Worm (Caenorhabditis elegans) whole organism, mixed stage, embryonic: Measurements from ENCODE around the gene cest-19.

Experiments
- blmp-1 ChIP-seq: fragments of 150-350 bp; optimal IDR thresholded peaks from 2 replicates; lab custom pipeline; 2014; ENCODE audit warnings: missing biosample characterization, missing genetic modification characterization
- ceh-83 ChIP-seq: fragments of 200-800 bp; sonication (Bioruptor generic); optimal IDR thresholded peaks from 2 replicates; lab custom pipeline; 2018; ENCODE audit warnings: mild to moderate bottlenecking, missing genetic modification characterization, missing compliant biosample characterization
- ces-1 ChIP-seq: fragments of 150-350 bp; optimal IDR thresholded peaks from 2 replicates; lab custom pipeline; 2014; ENCODE audit warnings: missing biosample characterization, missing genetic modification reagents, missing genetic modification characterization
- drap-1 ChIP-seq: fragments of 200-800 bp; sonication (Bioruptor generic); optimal IDR thresholded peaks from 3 replicates; lab custom pipeline; 2018; ENCODE audit warnings: mild to moderate bottlenecking, missing genetic modification characterization, missing compliant biosample characterization
- elt-1 ChIP-seq: sonication (generic microtip); optimal IDR thresholded peaks from 2 replicates; lab custom pipeline; 2017; ENCODE audit warnings: missing genetic modification characterization, mild to moderate bottlenecking, missing compliant biosample characterization, antibody characterized with exemption, moderate library complexity, borderline replicate concordance; ENCODE audit not compliant: insufficient read depth
- elt-3 ChIP-seq: fragments of 150-350 bp; optimal IDR thresholded peaks from 2 replicates; lab custom pipeline; 2014; ENCODE audit warnings: missing biosample characterization, missing genetic modification characterization
- ham-2 ChIP-seq: fragments of 200-800 bp; sonication (Bioruptor generic); optimal IDR thresholded peaks from 2 replicates; lab custom pipeline; 2018; ENCODE audit warnings: mild to moderate bottlenecking, missing genetic modification characterization, missing compliant biosample characterization
- lin-32 ChIP-seq: fragments of 200-800 bp; sonication (Bioruptor generic); optimal IDR thresholded peaks from 2 replicates; lab custom pipeline; 2018; ENCODE audit warnings: mild to moderate bottlenecking, missing genetic modification characterization, missing compliant biosample characterization
- lsy-2 ChIP-seq: fragments of 150-350 bp; optimal IDR thresholded peaks from 2 replicates; lab custom pipeline; 2014; ENCODE audit warnings: missing biosample characterization, missing genetic modification characterization
- mab-5 ChIP-seq: fragments of 150-350 bp; optimal IDR thresholded peaks from 2 replicates; lab custom pipeline; 2014; ENCODE audit warnings: missing biosample characterization, missing genetic modification characterization
- mep-1 ChIP-seq: fragments of 150-350 bp; optimal IDR thresholded peaks from 2 replicates; lab custom pipeline; 2017; ENCODE audit warnings: missing biosample characterization, missing genetic modification reagents, missing genetic modification characterization, inconsistent platforms
- mls-2 ChIP-seq: sonication (generic microtip); optimal IDR thresholded peaks from 2 replicates; lab custom pipeline; 2016; ENCODE audit warnings: mild to moderate bottlenecking, missing genetic modification characterization, moderate library complexity, missing compliant biosample characterization
- nhr-12 ChIP-seq: fragments of 150-350 bp; optimal IDR thresholded peaks from 2 replicates; lab custom pipeline; 2014; ENCODE audit warnings: missing biosample characterization, missing genetic modification characterization
- nhr-2 ChIP-seq: fragments of 150-350 bp; optimal IDR thresholded peaks from 2 replicates; lab custom pipeline; 2014; ENCODE audit warnings: missing biosample characterization, missing genetic modification characterization
- nhr-28 ChIP-seq: fragments of 150-350 bp; optimal IDR thresholded peaks from 2 replicates; lab custom pipeline; 2014; ENCODE audit warnings: missing biosample characterization, missing genetic modification characterization
- nhr-76 ChIP-seq: sonication (generic microtip); optimal IDR thresholded peaks from 2 replicates; lab custom pipeline; 2017; ENCODE audit warnings: missing biosample characterization, missing genetic modification characterization
- pha-4 ChIP-seq: fragments of 150-350 bp; optimal IDR thresholded peaks from 2 replicates; lab custom pipeline; 2018; ENCODE audit warnings: missing biosample characterization, missing genetic modification reagents, missing genetic modification characterization
- snpc-4 ChIP-seq: fragments of 150-350 bp; optimal IDR thresholded peaks from 2 replicates; lab custom pipeline; 2014; ENCODE audit warnings: missing biosample characterization, missing genetic modification characterization
- sptf-1 ChIP-seq: sonication (generic microtip); optimal IDR thresholded peaks from 2 replicates; lab custom pipeline; 2017; ENCODE audit warnings: mild to moderate bottlenecking, missing genetic modification characterization, moderate library complexity, missing compliant biosample characterization
- unc-120 ChIP-seq: sonication (generic microtip); optimal IDR thresholded peaks from 2 replicates; lab custom pipeline; 2017; ENCODE audit warnings: missing genetic modification characterization, missing compliant biosample characterization; ENCODE audit not compliant: poor library complexity, severe bottlenecking
- unc-62 ChIP-seq: fragments of 150-350 bp; optimal IDR thresholded peaks from 2 replicates; lab custom pipeline; 2014; ENCODE audit warnings: missing biosample characterization, missing genetic modification reagents, missing genetic modification characterization
- ztf-11 ChIP-seq: fragments of 150-350 bp; optimal IDR thresholded peaks from 2 replicates; lab custom pipeline; 2014; ENCODE audit warnings: missing biosample characterization, missing genetic modification characterization

cest-19 gene

ce11 chrX:7001933-7002332, 33.9 kb downstream of the cest-19 start:
- TF ChIP-seq mab-5 (tag; lab: Kevin White, UChicago) (no peak), ces-1 (GFP tag; lab: Kevin White, UChicago) (peak; percentile 15), ham-2 (GFP tag; lab: Kevin White, UChicago) (no peak), lsy-2 (tag; lab: Kevin White, UChicago) (no peak), elt-1 (tag; lab: Kevin White, UChicago) (no peak)

ce11 chrX:6996448-6996847, 39.4 kb downstream of the cest-19 start, which contains the start of the genes F01E11.20 and tsp-16:
F01E11.20 (minus strand) TSS chrX:6996548.
tsp-16 (minus strand) TSS chrX:6996620.
- TF ChIP-seq mls-2 (tag; lab: Kevin White, UChicago) (no peak), sptf-1 (tag; lab: Kevin White, UChicago) (no peak), nhr-28 (no peak), mab-5 (tag; lab: Kevin White, UChicago) (no peak), nhr-76 (tag; lab: Kevin White, UChicago) (no peak), snpc-4 (no peak), drap-1 (no peak), mep-1 (tag; lab: Kevin White, UChicago) (no peak), elt-3 (tag; lab: Kevin White, UChicago) (no peak), unc-120 (tag; lab: Kevin White, UChicago) (no peak), ztf-11 (tag; lab: Kevin White, UChicago) (no peak), blmp-1 (tag; lab: Kevin White, UChicago) (no peak), nhr-2 (tag; lab: Kevin White, UChicago) (no peak), lsy-2 (tag; lab: Kevin White, UChicago) (no peak)

ce11 chrX:6991427-6991826, 44.4 kb downstream of the cest-19 start, which contains the start of gene ugt-57:
ugt-57 (plus strand) TSS chrX:6991727.
- TF ChIP-seq ham-2 (GFP tag; lab: Kevin White, UChicago) (no peak), ztf-11 (tag; lab: Kevin White, UChicago) (no peak), elt-3 (tag; lab: Kevin White, UChicago) (no peak), mab-5 (tag; lab: Kevin White, UChicago) (no peak), ceh-83 (no peak), drap-1 (no peak), unc-62 (GFP tag; lab: Kevin White, UChicago) (no peak)
- TF ChIP-seq, all 35 proteins: peak for 0

- TF ChIP-seq drap-1 = no peak
Observed at ce11 chrX:6989342-6989741, 46.5 kb downstream of the cest-19 start, which contains the start of gene F01E11.18. F01E11.18 (plus strand) TSS chrX:6989642.

ce11 chrX:6988212-6988611, 47.6 kb downstream of the cest-19 start:
- TF ChIP-seq mab-5 (tag; lab: Kevin White, UChicago) (no peak), pha-4 (tag; lab: Kevin White, UChicago) (no peak), nhr-12 (tag; lab: Kevin White, UChicago) (no peak), ces-1 (GFP tag; lab: Kevin White, UChicago) (no peak), mls-2 (tag; lab: Kevin White, UChicago) (no peak), ham-2 (GFP tag; lab: Kevin White, UChicago) (no peak), unc-62 (GFP tag; lab: Kevin White, UChicago) (no peak), nhr-2 (tag; lab: Kevin White, UChicago) (no peak), ceh-83 (no peak), nhr-76 (tag; lab: Kevin White, UChicago) (no peak), blmp-1 (tag; lab: Kevin White, UChicago) (no peak), lin-32 (no peak)
